Fruit fly (Drosophila melanogaster) whole organism, embryonic: ENCODE data around the gene Fnta.

Experiments
- Awh ChIP-seq: fragments of 200-800 bp; sonication (Bioruptor generic); IDR thresholded peaks from 2 replicates; pipeline ENCODE4, ENCODE4 v1.3.6; 2022; ENCODE audit warnings: missing biosample characterization, missing genetic modification characterization
- BtbVII ChIP-seq: fragments of 200-800 bp; sonication (Bioruptor generic); optimal IDR thresholded peaks from 3 replicates; lab custom pipeline; 2017; ENCODE audit warnings: missing biosample characterization, mild to moderate bottlenecking, missing genetic modification characterization
- CG10366 ChIP-seq: fragments of 200-800 bp; sonication (Bioruptor generic); IDR thresholded peaks from 2 replicates; pipeline ENCODE4 v1.3.6; 2022; ENCODE audit warnings: missing biosample characterization, missing genetic modification characterization
- CG11398 ChIP-seq: fragments of 200-800 bp; sonication (Bioruptor generic); optimal IDR thresholded peaks from 2 replicates; lab custom pipeline; 2016; ENCODE audit warnings: missing biosample characterization, missing genetic modification characterization
- CG12659 ChIP-seq: fragments of 200-800 bp; sonication (Bioruptor generic); optimal IDR thresholded peaks from 3 replicates; lab custom pipeline; 2017; ENCODE audit warnings: mild to moderate bottlenecking, missing biosample characterization, missing genetic modification reagents, missing genetic modification characterization
- CG14860 ChIP-seq: fragments of 200-800 bp; sonication (Bioruptor generic); IDR thresholded peaks from 3 replicates; pipeline ENCODE4 v1.3.6; 2022; ENCODE audit warnings: missing biosample characterization, missing genetic modification characterization; ENCODE audit not compliant: partially characterized antibody
- CG15073 ChIP-seq: fragments of 200-800 bp; sonication (Bioruptor generic); optimal IDR thresholded peaks from 2 replicates; lab custom pipeline; 2016; ENCODE audit warnings: missing biosample characterization, missing genetic modification characterization
- CG15479 ChIP-seq: fragments of 200-800 bp; sonication (Bioruptor generic); optimal IDR thresholded peaks from 3 replicates; lab custom pipeline; 2019; ENCODE audit warnings: missing biosample characterization, mild to moderate bottlenecking, missing genetic modification characterization, moderate library complexity
- CG2712 ChIP-seq: fragments of 200-800 bp; optimal IDR thresholded peaks from 3 replicates; lab custom pipeline; 2019; ENCODE audit warnings: missing biosample characterization, mild to moderate bottlenecking, missing genetic modification characterization, moderate library complexity
- CG3065 ChIP-seq: fragments of 200-800 bp; sonication (Bioruptor generic); optimal IDR thresholded peaks from 2 replicates; lab custom pipeline; 2016; ENCODE audit warnings: missing biosample characterization, missing genetic modification characterization
- CG31388 ChIP-seq: fragments of 200-800 bp; sonication (Bioruptor generic); optimal IDR thresholded peaks from 2 replicates; lab custom pipeline; 2016; ENCODE audit warnings: missing biosample characterization, missing genetic modification characterization
- CG4424 ChIP-seq: fragments of 200-800 bp; sonication (Bioruptor generic); optimal IDR thresholded peaks from 3 replicates; lab custom pipeline; 2016; ENCODE audit warnings: missing biosample characterization, missing genetic modification characterization
- CG6272 ChIP-seq: fragments of 200-800 bp; sonication (Bioruptor generic); IDR thresholded peaks from 2 replicates; pipeline ENCODE4 v1.3.6; 2022; ENCODE audit warnings: missing biosample characterization, missing genetic modification characterization
- CG6765 ChIP-seq: fragments of 200-800 bp; sonication (Bioruptor generic); optimal IDR thresholded peaks from 3 replicates; lab custom pipeline; 2017; ENCODE audit warnings: missing biosample characterization, mild to moderate bottlenecking, missing genetic modification characterization
- CG7745 ChIP-seq: fragments of 200-800 bp; sonication (Bioruptor generic); optimal IDR thresholded peaks from 2 replicates; lab custom pipeline; 2018; ENCODE audit warnings: missing biosample characterization, mild to moderate bottlenecking, missing genetic modification characterization, moderate library complexity
- CG7987 ChIP-seq: fragments of 200-800 bp; sonication (Bioruptor generic); optimal IDR thresholded peaks from 2 replicates; lab custom pipeline; 2018; ENCODE audit warnings: missing biosample characterization, mild to moderate bottlenecking, missing genetic modification characterization, moderate library complexity
- CG8924 ChIP-seq: fragments of 200-800 bp; optimal IDR thresholded peaks from 3 replicates; lab custom pipeline; 2019; ENCODE audit warnings: missing biosample characterization, mild to moderate bottlenecking, missing genetic modification characterization, moderate library complexity
- CG9437 ChIP-seq: fragments of 200-800 bp; sonication (Bioruptor generic); optimal IDR thresholded peaks from 2 replicates; lab custom pipeline; 2018; ENCODE audit warnings: missing biosample characterization, mild to moderate bottlenecking, missing genetic modification characterization
- CkIIα-i1 ChIP-seq: fragments of 200-800 bp; sonication (Bioruptor generic); IDR thresholded peaks from 2 replicates; pipeline ENCODE4 v1.3.6; 2022; ENCODE audit warnings: missing biosample characterization, missing genetic modification characterization
- D19B ChIP-seq: fragments of 200-800 bp; sonication (Bioruptor generic); optimal IDR thresholded peaks from 2 replicates; lab custom pipeline; 2017; ENCODE audit warnings: missing biosample characterization, mild to moderate bottlenecking, missing genetic modification characterization
- Dek ChIP-seq: fragments of 200-800 bp; sonication (Bioruptor generic); optimal IDR thresholded peaks from 3 replicates; lab custom pipeline; 2019; ENCODE audit warnings: missing biosample characterization, mild to moderate bottlenecking, missing genetic modification characterization, moderate library complexity
- Dp ChIP-seq: fragments of 200-800 bp; sonication (Bioruptor generic); optimal IDR thresholded peaks from 2 replicates; lab custom pipeline; 2018; ENCODE audit warnings: missing biosample characterization, mild to moderate bottlenecking, missing genetic modification characterization, moderate library complexity
- Ets97D ChIP-seq: fragments of 200-800 bp; sonication (Bioruptor generic); optimal IDR thresholded peaks from 3 replicates; lab custom pipeline; 2016; ENCODE audit warnings: missing biosample characterization, missing genetic modification characterization
- HLH54F ChIP-seq: fragments of 200-800 bp; sonication (Bioruptor generic); optimal IDR thresholded peaks from 3 replicates; lab custom pipeline; 2016; ENCODE audit warnings: missing biosample characterization, missing genetic modification characterization
- Hand ChIP-seq: fragments of 200-800 bp; sonication (Bioruptor generic); optimal IDR thresholded peaks from 2 replicates; lab custom pipeline; 2017; ENCODE audit warnings: mild to moderate bottlenecking, missing biosample characterization, missing genetic modification reagents, missing genetic modification characterization
- HmgZ ChIP-seq: fragments of 200-800 bp; sonication (Bioruptor generic); optimal IDR thresholded peaks from 2 replicates; lab custom pipeline; 2018; ENCODE audit warnings: missing biosample characterization, mild to moderate bottlenecking, missing genetic modification characterization
- Hmr ChIP-seq: fragments of 200-800 bp; sonication (Bioruptor generic); optimal IDR thresholded peaks from 3 replicates; lab custom pipeline; 2017; ENCODE audit warnings: mild to moderate bottlenecking, missing biosample characterization, missing genetic modification reagents, missing genetic modification characterization
- Oli ChIP-seq: fragments of 200-800 bp; sonication (Bioruptor generic); optimal IDR thresholded peaks from 2 replicates; lab custom pipeline; 2018; ENCODE audit warnings: missing biosample characterization, mild to moderate bottlenecking, missing genetic modification characterization, moderate library complexity
- Poxn ChIP-seq: fragments of 200-800 bp; sonication (Bioruptor generic); IDR thresholded peaks from 2 replicates; pipeline ENCODE4 v1.3.6; 2022; ENCODE audit warnings: missing biosample characterization, missing genetic modification characterization
- Sox102F ChIP-seq: fragments of 200-800 bp; sonication (Bioruptor generic); optimal IDR thresholded peaks from 2 replicates; lab custom pipeline; 2018; ENCODE audit warnings: missing biosample characterization, mild to moderate bottlenecking, missing genetic modification characterization, moderate library complexity
- Sry-δ ChIP-seq: fragments of 200-800 bp; sonication (Bioruptor generic); optimal IDR thresholded peaks from 2 replicates; lab custom pipeline; 2016; ENCODE audit warnings: missing biosample characterization, missing genetic modification characterization
- ap ChIP-seq: fragments of 200-800 bp; sonication (Bioruptor generic); IDR thresholded peaks from 2 replicates; pipeline ENCODE4 v1.3.6; 2022; ENCODE audit warnings: missing biosample characterization, missing genetic modification characterization
- ase ChIP-seq: fragments of 200-800 bp; sonication (Bioruptor generic); IDR thresholded peaks from 3 replicates; pipeline ENCODE4 v1.3.6; 2022; ENCODE audit warnings: missing biosample characterization, missing genetic modification characterization
- corto ChIP-seq: fragments of 200-800 bp; sonication (Bioruptor generic); optimal IDR thresholded peaks from 2 replicates; lab custom pipeline; 2016; ENCODE audit warnings: missing biosample characterization, mild to moderate bottlenecking, missing genetic modification characterization, moderate library complexity
- dan ChIP-seq: fragments of 200-800 bp; sonication (Bioruptor generic); IDR thresholded peaks from 2 replicates; pipeline ENCODE4 v1.3.6; 2022; ENCODE audit warnings: missing biosample characterization, missing genetic modification characterization
- dati ChIP-seq: fragments of 200-800 bp; sonication (Bioruptor generic); IDR thresholded peaks from 2 replicates; pipeline ENCODE4 v1.3.6; 2022; ENCODE audit warnings: missing biosample characterization, missing genetic modification characterization
- en ChIP-seq: fragments of 200-800 bp; sonication (Bioruptor generic); optimal IDR thresholded peaks from 2 replicates; lab custom pipeline; 2016; ENCODE audit warnings: missing biosample characterization, missing genetic modification characterization
- gce ChIP-seq: fragments of 200-800 bp; sonication (Bioruptor generic); IDR thresholded peaks from 3 replicates; pipeline ENCODE4 v1.3.6; 2022; ENCODE audit warnings: missing biosample characterization, missing genetic modification characterization
- hth ChIP-seq: fragments of >200 bp; optimal IDR thresholded peaks from 2 replicates; lab custom pipeline; 2017; ENCODE audit warnings: inconsistent platforms
- insv ChIP-seq, 2 experiments: fragments of 200-800 bp; sonication (Bioruptor generic); optimal IDR thresholded peaks; 3 replicates each; lab custom pipeline; 2016 to 2018; ENCODE audit warnings: missing biosample characterization in 2 of 2, missing genetic modification characterization in 2 of 2
- ken ChIP-seq: fragments of 200-800 bp; sonication (Bioruptor generic); IDR thresholded peaks from 3 replicates; pipeline ENCODE4 v1.3.6; 2022; ENCODE audit warnings: missing biosample characterization, missing genetic modification characterization
- knrl ChIP-seq: fragments of 200-800 bp; sonication (Bioruptor generic); IDR thresholded peaks from 3 replicates; pipeline ENCODE4 v1.3.6; 2022; ENCODE audit warnings: missing biosample characterization, missing genetic modification characterization; ENCODE audit not compliant: partially characterized antibody
- nom ChIP-seq: fragments of 200-800 bp; sonication (Bioruptor generic); optimal IDR thresholded peaks from 2 replicates; lab custom pipeline; 2017; ENCODE audit warnings: missing biosample characterization, missing genetic modification characterization, mild to moderate bottlenecking, moderate library complexity, missing genetic modification reagents
- rib ChIP-seq: fragments of 200-800 bp; sonication (Bioruptor generic); IDR thresholded peaks from 2 replicates; pipeline ENCODE4 v1.3.6; 2022; ENCODE audit warnings: missing biosample characterization, missing genetic modification characterization
- sd ChIP-seq: fragments of 200-800 bp; sonication (Bioruptor generic); optimal IDR thresholded peaks from 3 replicates; lab custom pipeline; 2018; ENCODE audit warnings: missing biosample characterization, mild to moderate bottlenecking, missing genetic modification characterization, moderate library complexity
- sens-2 ChIP-seq: fragments of 200-800 bp; sonication (Bioruptor generic); IDR thresholded peaks from 2 replicates; pipeline ENCODE4 v1.3.6; 2022; ENCODE audit warnings: missing biosample characterization, missing genetic modification characterization
- sna ChIP-seq: fragments of 200-800 bp; sonication (Bioruptor generic); IDR thresholded peaks from 2 replicates; pipeline ENCODE4 v1.3.6; 2022; ENCODE audit warnings: missing biosample characterization, missing genetic modification characterization; ENCODE audit not compliant: partially characterized antibody
- sob ChIP-seq: fragments of 200-800 bp; sonication (Bioruptor generic); IDR thresholded peaks from 2 replicates; pipeline ENCODE4 v1.3.6; 2022; ENCODE audit warnings: missing biosample characterization, missing genetic modification characterization
- sqz ChIP-seq: fragments of 200-800 bp; sonication (Bioruptor generic); optimal IDR thresholded peaks from 3 replicates; lab custom pipeline; 2018; ENCODE audit warnings: missing biosample characterization, mild to moderate bottlenecking, missing genetic modification characterization
- sr ChIP-seq: fragments of 200-800 bp; sonication (Bioruptor generic); IDR thresholded peaks from 3 replicates; pipeline ENCODE4 v1.3.6; 2022; ENCODE audit warnings: missing biosample characterization, missing genetic modification characterization
- zen2 ChIP-seq: fragments of 200-800 bp; sonication (Bioruptor generic); IDR thresholded peaks from 3 replicates; pipeline ENCODE4 v1.3.6; 2022; ENCODE audit warnings: missing biosample characterization, missing genetic modification characterization; ENCODE audit not compliant: partially characterized antibody

Gene Fnta

DNA sequence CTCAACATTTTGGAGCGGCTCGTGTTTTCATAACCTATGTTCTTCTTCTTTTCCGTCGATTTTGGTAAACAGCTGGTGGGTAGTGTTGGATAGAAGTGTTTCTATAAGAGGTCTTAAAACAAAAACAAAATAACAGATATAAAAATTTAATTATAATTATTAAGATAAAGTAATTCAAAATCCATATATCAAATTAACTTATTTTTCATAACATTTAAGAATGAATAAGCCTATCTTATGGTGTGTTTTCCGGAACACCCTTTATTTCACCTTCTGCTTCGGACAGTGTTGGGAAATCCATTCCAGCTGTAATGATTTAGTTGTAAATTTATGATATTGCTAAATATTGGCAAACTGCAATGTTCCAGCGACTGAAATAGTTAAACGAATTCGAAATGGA lies 19.9 kb upstream of the Fnta start, which contains the start of the genes mRpS2 and Mon1 (continued):
- TF ChIP-seq Sox102F (GFP tag; lab: Kevin White, UChicago) (peak; percentile 96), HLH54F (GFP tag; lab: Kevin White, UChicago) (peak; percentile 83), corto (GFP tag; lab: Kevin White, UChicago) (peak; percentile 59), CG3065 (GFP tag; lab: Kevin White, UChicago) (peak; percentile 81), CG11398 (GFP tag; lab: Kevin White, UChicago) (peak; percentile 39), rib (GFP tag; lab: Robert Waterston, UW) (peak; percentile 89), CG7987 (GFP tag; lab: Kevin White, UChicago) (peak; percentile 92), CkIIα-i1 (GFP tag; lab: Robert Waterston, UW) (peak; percentile 67; the same call in 1 of the 2 replicates), CG8924 (tag; lab: Kevin White, UChicago) (peak; percentile 96), CG2712 (peak; percentile 97), CG4424 (GFP tag; lab: Kevin White, UChicago) (peak; percentile 95), CG6272 (peak; percentile 95), hth (lab: Kevin White, UChicago) (no peak), sr (GFP tag; lab: Robert Waterston, UW) (peak; percentile 78; the same call in 2 of the 3 replicates), en (peak; percentile 35), knrl (GFP tag; lab: Robert Waterston, UW) (no peak), zen2 (no peak), Awh (GFP tag; lab: Robert Waterston, UW) (peak; percentile 98), D19B (GFP tag; lab: Kevin White, UChicago) (peak; percentile 87), Oli (tag; lab: Kevin White, UChicago) (peak; percentile 93), Hmr (GFP tag; lab: Kevin White, UChicago) (peak; percentile 97), gce (GFP tag; lab: Robert Waterston, UW) (peak; percentile 95), sob (GFP tag; lab: Robert Waterston, UW) (peak; percentile 98), CG15073 (GFP tag; lab: Kevin White, UChicago) (peak; percentile 63), Ets97D (peak; percentile 72), CG31388 (GFP tag; lab: Kevin White, UChicago) (peak; percentile 78), CG6765 (GFP tag; lab: Kevin White, UChicago) (peak; percentile 87), CG7745 (tag; lab: Kevin White, UChicago) (no peak), CG9437 (GFP tag; lab: Kevin White, UChicago) (peak; percentile 90), Hand (GFP tag; lab: Kevin White, UChicago) (peak; percentile 86), sqz (GFP tag; lab: Kevin White, UChicago) (peak; percentile 69), CG15479 (GFP tag; lab: Kevin White, UChicago) (no peak), Dp (GFP tag; lab: Kevin White, UChicago) (peak; percentile 10), sens-2 (GFP tag; lab: Robert Waterston, UW) (peak; percentile 88), ap (GFP tag; lab: Robert Waterston, UW) (peak; percentile 96), ase (GFP tag; lab: Robert Waterston, UW) (peak; percentile 97), dan (GFP tag; lab: Robert Waterston, UW) (no peak), ken (GFP tag; lab: Robert Waterston, UW) (peak; percentile 96), sd (tag; lab: Kevin White, UChicago) (no peak), Sry-δ (GFP tag; lab: Kevin White, UChicago) (peak; percentile 40), Dek (tag; lab: Kevin White, UChicago) (peak; percentile 94), sna (no peak), HmgZ (tag; lab: Kevin White, UChicago) (peak; percentile 92), CG12659 (peak; percentile 96), BtbVII (GFP tag; lab: Kevin White, UChicago) (peak; percentile 93), Poxn (GFP tag; lab: Robert Waterston, UW) (peak; percentile 82), insv (GFP tag; optimal IDR thresholded peaks at IDR 0.05; lab: Kevin White, UChicago) (peak in 1 of 2 experiments; percentile 57), dati (GFP tag; lab: Robert Waterston, UW) (peak; percentile 92), CG10366 (GFP tag; lab: Robert Waterston, UW) (peak; percentile 96), nom (GFP tag; lab: Kevin White, UChicago) (peak; percentile 79), CG14860 (no peak)
